Worm (Caenorhabditis elegans) whole organism, young adult: ENCODE measurements around the gene best-18.

Source experiments
- C06A6.2 ChIP-seq: fragments of 200-800 bp; sonication (Bioruptor generic); conservative IDR thresholded peaks from 2 replicates; pipeline ENCODE4 v1.3.6; 2022; ENCODE audit warnings: missing genetic modification characterization, missing compliant biosample characterization
- ceh-40 ChIP-seq: fragments of 200-800 bp; sonication (Bioruptor generic); IDR thresholded peaks from 2 replicates; pipeline ENCODE4 v1.3.6; 2022; ENCODE audit warnings: missing genetic modification characterization, missing compliant biosample characterization
- ets-4 ChIP-seq: fragments of 200-800 bp; sonication (Bioruptor generic); optimal IDR thresholded peaks from 2 replicates; lab custom pipeline; 2018; ENCODE audit warnings: mild to moderate bottlenecking, missing genetic modification characterization, missing compliant biosample characterization
- snpc-1.3 ChIP-seq: sonication (generic microtip); optimal IDR thresholded peaks from 2 replicates; lab custom pipeline; 2017; ENCODE audit warnings: missing genetic modification characterization, mild to moderate bottlenecking, missing compliant biosample characterization, antibody characterized with exemption, moderate library complexity, missing genotype, missing genetic modification reagents; ENCODE audit not compliant: insufficient read depth
- unc-62 ChIP-seq: fragments of 150-350 bp; optimal IDR thresholded peaks from 2 replicates; lab custom pipeline; 2014; ENCODE audit warnings: missing biosample characterization, missing genetic modification reagents, missing genetic modification characterization

ce11 chrIII:10201235-10201634, 11.0 kb upstream of the best-18 start, which contains the start of the genes T20G5.13 and T20G5.12:
- no peak for TF ChIP-seq snpc-1.3 (tag; lab: Kevin White, UChicago)
- TF ChIP-seq unc-62 (GFP tag; lab: Kevin White, UChicago) = no peak
- no peak for TF ChIP-seq ceh-40 (GFP tag; lab: Robert Waterston, UW)
- TF ChIP-seq ets-4 (GFP tag; lab: Kevin White, UChicago) = no peak
- no peak for TF ChIP-seq C06A6.2
